Worm (Caenorhabditis elegans): Measurements from ENCODE around the gene Y40H7A.4.

ce11 chrIV:15119268-15119667 is 56.1 kb downstream of the Y40H7A.4 start:
- TF ChIP-seq ama-1 (optimal IDR thresholded peaks at IDR 0.05) (no peak), ztf-11 (tag; optimal IDR thresholded peaks at IDR 0.05) (no peak), ceh-82 (tag; optimal IDR thresholded peaks at IDR 0.05) (no peak), fos-1 (tag; optimal IDR thresholded peaks at IDR 0.05) (no peak), egl-27 (tag; optimal IDR thresholded peaks at IDR 0.05) (no peak), nhr-77 (tag; optimal IDR thresholded peaks at IDR 0.05) (no peak), unc-39 (tag; optimal IDR thresholded peaks at IDR 0.05) (no peak), blmp-1 (tag; optimal IDR thresholded peaks at IDR 0.05; ENCODE audit: insufficient read depth) (no peak), unc-55 (GFP tag; optimal IDR thresholded peaks at IDR 0.05) (no peak), nhr-237 (tag; optimal IDR thresholded peaks at IDR 0.05) (no peak), R02D3.7 (tag; optimal IDR thresholded peaks at IDR 0.05) (no peak), dmd-4 (tag; optimal IDR thresholded peaks at IDR 0.05) (no peak), mdl-1 (tag; optimal IDR thresholded peaks at IDR 0.05) (no peak), nhr-12 (tag; optimal IDR thresholded peaks at IDR 0.05) (no peak)

All from whole organism, L2 larva.